Worm (Caenorhabditis elegans) whole organism, L3 larva: ENCODE results near the gene F11G11.15.
"Not testable (repeated sequence)": the region's sequence is repeated elsewhere in the genome, so short reads cannot be mapped to it uniquely, and the experiment has no call there.

Source experiments
- aly-2 ChIP-seq: fragments of 150-350 bp; optimal IDR thresholded peaks from 2 replicates; lab custom pipeline; 2014; ENCODE audit warnings: missing biosample characterization, missing genetic modification characterization
- ama-1 ChIP-seq: fragments of 150-350 bp; optimal IDR thresholded peaks from 2 replicates; lab custom pipeline; 2018
- ceh-16 ChIP-seq: sonication (generic microtip); optimal IDR thresholded peaks from 2 replicates; lab custom pipeline; 2017; ENCODE audit warnings: missing biosample characterization, missing genetic modification characterization
- ceh-28 ChIP-seq: fragments of 150-350 bp; optimal IDR thresholded peaks from 2 replicates; lab custom pipeline; 2014; ENCODE audit warnings: missing biosample characterization, missing genetic modification reagents, missing genetic modification characterization
- ceh-9 ChIP-seq: sonication (generic microtip); optimal IDR thresholded peaks from 2 replicates; lab custom pipeline; 2018; ENCODE audit warnings: missing biosample characterization, missing genetic modification characterization
- daf-12 ChIP-seq: fragments of 150-350 bp; optimal IDR thresholded peaks from 2 replicates; lab custom pipeline; 2014; ENCODE audit warnings: missing biosample characterization, missing genetic modification reagents, missing genetic modification characterization
- elt-2 ChIP-seq: sonication (generic microtip); optimal IDR thresholded peaks from 2 replicates; lab custom pipeline; 2016; ENCODE audit warnings: missing genetic modification reagents, mild to moderate bottlenecking, missing genetic modification characterization, missing compliant biosample characterization
- elt-3 ChIP-seq, 3 experiments: fragments of 150-350 bp in 1 of 3; sonication (generic microtip) in 2 of 3; optimal IDR thresholded peaks; 2 replicates in 2 of 3; 4 replicates in 1 of 3; lab custom pipeline; 2014 to 2017; ENCODE audit warnings: missing biosample characterization in 3 of 3, missing genetic modification characterization in 3 of 3
- fkh-2 ChIP-seq: fragments of 150-350 bp; optimal IDR thresholded peaks from 2 replicates; lab custom pipeline; 2014; ENCODE audit warnings: missing biosample characterization, missing genetic modification reagents, missing genetic modification characterization
- hmg-11 ChIP-seq: sonication (generic microtip); optimal IDR thresholded peaks from 2 replicates; lab custom pipeline; 2016; ENCODE audit warnings: missing genetic modification characterization, missing compliant biosample characterization
- lin-15B ChIP-seq: fragments of 150-350 bp; optimal IDR thresholded peaks from 2 replicates; lab custom pipeline; 2014; ENCODE audit warnings: missing biosample characterization, missing genetic modification characterization
- lin-39 ChIP-seq: fragments of 150-350 bp; optimal IDR thresholded peaks from 2 replicates; lab custom pipeline; 2018; ENCODE audit warnings: missing biosample characterization, missing genetic modification reagents, missing genetic modification characterization
- lsy-12 ChIP-seq: sonication (generic microtip); optimal IDR thresholded peaks from 2 replicates; lab custom pipeline; 2016; ENCODE audit warnings: mild to moderate bottlenecking, missing genetic modification characterization, missing compliant biosample characterization
- mdl-1 ChIP-seq: fragments of 150-350 bp; optimal IDR thresholded peaks from 2 replicates; lab custom pipeline; 2014; ENCODE audit warnings: missing biosample characterization, missing genetic modification characterization
- mml-1 ChIP-seq: fragments of 150-350 bp; sonication (generic microtip); optimal IDR thresholded peaks from 3 replicates; lab custom pipeline; 2014; ENCODE audit warnings: missing biosample characterization, missing genetic modification characterization
- nfya-1 ChIP-seq: sonication (generic microtip); optimal IDR thresholded peaks from 2 replicates; lab custom pipeline; 2017; ENCODE audit warnings: missing genetic modification characterization, mild to moderate bottlenecking, missing compliant biosample characterization, antibody characterized with exemption, moderate library complexity; ENCODE audit not compliant: insufficient read depth
- nhr-23 ChIP-seq: fragments of 150-350 bp; optimal IDR thresholded peaks from 2 replicates; lab custom pipeline; 2014; ENCODE audit warnings: missing biosample characterization, missing genetic modification reagents, missing genetic modification characterization
- nhr-237 ChIP-seq: fragments of 150-350 bp; optimal IDR thresholded peaks from 2 replicates; lab custom pipeline; 2014; ENCODE audit warnings: missing biosample characterization, missing genetic modification characterization
- nhr-25 ChIP-seq: sonication (generic microtip); optimal IDR thresholded peaks from 2 replicates; lab custom pipeline; 2017; ENCODE audit warnings: missing biosample characterization, missing genetic modification characterization
- nhr-28 ChIP-seq: fragments of 150-350 bp; optimal IDR thresholded peaks from 2 replicates; lab custom pipeline; 2014; ENCODE audit warnings: missing biosample characterization, missing genetic modification characterization
- nhr-43 ChIP-seq: sonication (generic microtip); optimal IDR thresholded peaks from 2 replicates; lab custom pipeline; 2016; ENCODE audit warnings: mild to moderate bottlenecking, missing genetic modification characterization, missing compliant biosample characterization; ENCODE audit not compliant: poor library complexity, severe bottlenecking
- nhr-67 ChIP-seq: fragments of 150-350 bp; optimal IDR thresholded peaks from 2 replicates; lab custom pipeline; 2014; ENCODE audit warnings: missing biosample characterization, missing genetic modification characterization
- nhr-76 ChIP-seq: fragments of 150-350 bp; sonication (generic microtip); optimal IDR thresholded peaks from 5 replicates; lab custom pipeline; 2014; ENCODE audit warnings: missing biosample characterization, missing genetic modification characterization
- pha-4 ChIP-seq: fragments of 150-350 bp; optimal IDR thresholded peaks from 2 replicates; lab custom pipeline; 2014; ENCODE audit warnings: missing biosample characterization, missing genetic modification reagents, missing genetic modification characterization
- pqm-1 ChIP-seq: fragments of 150-350 bp; optimal IDR thresholded peaks from 2 replicates; lab custom pipeline; 2017; ENCODE audit warnings: missing biosample characterization, missing genetic modification characterization, inconsistent platforms
- sea-2 ChIP-seq: fragments of 150-350 bp; sonication (generic microtip); optimal IDR thresholded peaks from 4 replicates; lab custom pipeline; 2014; ENCODE audit warnings: missing biosample characterization, missing genetic modification reagents, missing genetic modification characterization
- tbx-2 ChIP-seq: sonication (generic microtip); optimal IDR thresholded peaks from 2 replicates; lab custom pipeline; 2016; ENCODE audit warnings: mild to moderate bottlenecking, missing genetic modification characterization, missing compliant biosample characterization
- unc-39 ChIP-seq: sonication (generic microtip); optimal IDR thresholded peaks from 4 replicates; lab custom pipeline; 2017; ENCODE audit warnings: missing biosample characterization, missing genetic modification characterization
- unc-62 ChIP-seq: fragments of 150-350 bp; sonication (generic microtip); optimal IDR thresholded peaks from 4 replicates; lab custom pipeline; 2014; ENCODE audit warnings: missing biosample characterization, missing genetic modification reagents, missing genetic modification characterization
- ztf-11 ChIP-seq: fragments of 150-350 bp; optimal IDR thresholded peaks from 2 replicates; lab custom pipeline; 2014; ENCODE audit warnings: missing biosample characterization, missing genetic modification characterization
- ztf-4 ChIP-seq: fragments of 150-350 bp; optimal IDR thresholded peaks from 2 replicates; lab custom pipeline; 2014; ENCODE audit warnings: missing biosample characterization, missing genetic modification characterization

The F11G11.15 gene

ce11 chrII:4888527-4889487 lies 14.2 kb downstream of the F11G11.15 start, which contains the start of gene pgm-1:
Gene pgm-1, plus strand, starts transcription at chrII:4889437.
- TF ChIP-seq ceh-28 (peak; percentile 36), elt-3 (tag; optimal IDR thresholded peaks at IDR 0.05; lab: Kevin White, UChicago) (no peak), nfya-1 (peak; percentile 36), ama-1 (lab: Kevin White, UChicago) (peak; percentile 16), lin-39 (tag; lab: Kevin White, UChicago) (peak; percentile 2), ztf-4 (tag; lab: Kevin White, UChicago) (no peak), elt-2 (tag; lab: Kevin White, UChicago) (peak; percentile 84), pha-4 (tag; lab: Kevin White, UChicago) (peak; percentile 80)
- TF ChIP-seq, all 47 proteins: peak for 6

ce11 chrII:4891012-4891775 lies 16.5 kb downstream of the F11G11.15 start, which contains the start of gene gst-9:
Gene gst-9, plus strand, starts transcription at chrII:4891585.
- peak; percentile 34 for TF ChIP-seq nfya-1
- TF ChIP-seq unc-62 (GFP tag; lab: Kevin White, UChicago) = no peak
- no peak for TF ChIP-seq aly-2
- no peak for TF ChIP-seq ztf-4 (tag; lab: Kevin White, UChicago)
- no peak for TF ChIP-seq mml-1 (tag; lab: Kevin White, UChicago)
- no peak for TF ChIP-seq unc-39 (tag; lab: Kevin White, UChicago)
- no peak for TF ChIP-seq nhr-76 (tag; lab: Kevin White, UChicago)
- peak; percentile 25 for TF ChIP-seq tbx-2 (tag; lab: Kevin White, UChicago)
- TF ChIP-seq mdl-1 (tag; lab: Kevin White, UChicago) = no peak
- no peak for TF ChIP-seq lin-15B (tag; lab: Kevin White, UChicago)
- TF ChIP-seq pha-4 (tag; lab: Kevin White, UChicago) = peak; percentile 39
- TF ChIP-seq ztf-11 (tag; lab: Kevin White, UChicago) = no peak
- no peak for TF ChIP-seq fkh-2 (tag; lab: Kevin White, UChicago)
- TF ChIP-seq elt-2 (tag; lab: Kevin White, UChicago) = peak; percentile 67
- TF ChIP-seq ama-1 (lab: Kevin White, UChicago) = peak; percentile 89
- peak; percentile 50 for TF ChIP-seq nhr-25 (tag; lab: Kevin White, UChicago)
- peak; percentile 79 for TF ChIP-seq nhr-43 (tag; lab: Kevin White, UChicago)

DNA sequence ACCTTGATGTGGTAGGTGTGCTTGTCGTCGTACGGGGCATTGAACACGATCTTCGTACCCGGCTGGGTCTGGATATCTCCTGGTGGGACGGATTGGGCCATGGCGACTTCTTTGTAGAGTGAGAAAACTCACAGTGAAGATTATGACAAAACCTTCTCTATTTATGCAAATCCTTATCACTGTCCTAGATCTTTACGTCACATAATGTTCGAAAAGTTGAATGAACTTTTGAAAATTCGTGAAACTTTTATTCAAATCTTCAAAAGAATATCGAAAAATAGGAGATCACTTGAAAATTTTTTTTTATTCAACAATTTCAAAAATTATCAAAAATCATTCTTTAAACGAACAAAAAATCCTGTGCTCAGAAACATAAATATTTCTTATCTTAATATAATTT lies 17.9 kb downstream of the F11G11.15 start, which contains the start of gene msp-33:
Gene msp-33, minus strand, starts transcription at position 101 of the 400 bp plus-strand sequence.
- no peak for TF ChIP-seq pha-4 (tag; lab: Kevin White, UChicago)
- TF ChIP-seq pqm-1 (tag; lab: Kevin White, UChicago) = no peak
- TF ChIP-seq nfya-1 = no peak
- TF ChIP-seq lin-39 (tag; lab: Kevin White, UChicago) = no peak
- TF ChIP-seq ceh-16 (tag; lab: Kevin White, UChicago) = no peak
- no peak for TF ChIP-seq sea-2 (GFP tag; lab: Kevin White, UChicago)
- TF ChIP-seq hmg-11 (tag; lab: Kevin White, UChicago) = no peak
- no peak for TF ChIP-seq nhr-23 (tag; lab: Kevin White, UChicago)
- TF ChIP-seq daf-12 (tag; lab: Kevin White, UChicago) = no peak
- no peak for TF ChIP-seq nhr-237 (tag; lab: Kevin White, UChicago)
- TF ChIP-seq ama-1 (lab: Kevin White, UChicago) = no peak
- TF ChIP-seq nhr-28 (tag; lab: Kevin White, UChicago) = no peak
- TF ChIP-seq ceh-9 (tag; lab: Kevin White, UChicago) = no peak
- TF ChIP-seq fkh-2 (tag; lab: Kevin White, UChicago) = no peak
- no peak for TF ChIP-seq aly-2
- no peak for TF ChIP-seq lsy-12 (tag; lab: Kevin White, UChicago)
- TF ChIP-seq nhr-25 (tag; lab: Kevin White, UChicago) = no peak
- TF ChIP-seq nhr-67 = no peak

ce11 chrII:4898529-4898928 lies 23.9 kb downstream of the F11G11.15 start, which contains the start of gene msp-32:
Gene msp-32, plus strand, starts transcription at chrII:4898829.
- not testable (repeated sequence) for TF ChIP-seq ceh-9 (tag; lab: Kevin White, UChicago); mml-1 (tag; lab: Kevin White, UChicago); ceh-28
